Worm (Caenorhabditis elegans): ENCODE measurements around the gene Y39E4B.10.

Gene Y39E4B.10

DNA sequence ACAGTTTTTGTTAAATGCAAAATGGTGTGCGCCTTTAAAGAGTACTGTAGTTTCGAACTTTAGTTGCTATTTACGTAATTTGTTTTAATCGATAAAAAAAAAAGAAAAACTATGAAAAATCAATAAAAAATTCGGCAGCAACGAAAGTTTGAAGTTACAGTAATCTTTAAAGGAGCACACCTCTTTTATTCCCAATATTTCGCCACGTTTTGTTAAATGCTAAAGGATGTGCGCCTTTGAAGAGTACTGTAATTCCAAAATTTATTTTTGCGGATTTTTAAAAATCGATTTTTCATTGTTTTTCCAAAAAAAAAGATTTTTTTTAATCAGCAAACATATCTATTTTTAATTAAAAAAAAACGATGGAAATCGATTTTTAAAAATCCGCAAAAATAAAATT is 21.0 kb upstream of the Y39E4B.10 start:
- no peak for TF ChIP-seq C34F6.9 (tag; optimal IDR thresholded peaks at IDR 0.05)

DNA sequence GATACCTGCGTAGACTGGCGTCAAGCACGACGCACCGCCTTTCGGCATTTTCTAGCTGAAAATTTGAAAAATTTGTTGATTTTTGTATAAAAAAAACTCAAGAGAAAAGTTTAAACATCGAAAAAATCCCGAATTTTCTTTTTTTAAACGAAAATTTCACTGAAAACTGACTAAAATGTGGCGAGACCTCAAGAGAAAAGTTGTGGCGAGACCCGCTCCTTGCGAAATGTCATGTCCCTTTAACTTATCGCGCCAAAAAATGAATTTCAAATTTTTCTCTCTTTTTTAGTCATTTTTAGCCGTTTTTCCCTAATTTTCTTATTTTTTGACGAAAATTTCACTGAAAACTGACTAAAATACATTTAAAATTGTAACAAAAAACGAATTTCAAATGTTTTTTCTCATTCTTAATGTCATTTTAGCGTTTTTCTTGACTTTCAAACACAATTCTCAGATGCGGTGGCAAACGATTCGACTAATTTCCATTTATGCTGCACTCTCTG is 16.9 kb upstream of the Y39E4B.10 start, which contains the start of the genes snpc-1.2 and Y39E4B.5:
TSS of gene snpc-1.2 (minus strand) at position 78 of the 503 bp plus-strand sequence.
TSS of gene Y39E4B.5 (plus strand) at position 453 of the 503 bp plus-strand sequence.
- no peak for TF ChIP-seq zag-1 (tag; optimal IDR thresholded peaks at IDR 0.05)
- no peak for TF ChIP-seq nhr-11 (tag; optimal IDR thresholded peaks at IDR 0.05)
- TF ChIP-seq egl-27 (tag; optimal IDR thresholded peaks at IDR 0.05), result no peak
- no peak for TF ChIP-seq ceh-16 (tag; optimal IDR thresholded peaks at IDR 0.05)
- TF ChIP-seq lsy-2 (tag; optimal IDR thresholded peaks at IDR 0.05), result no peak
- no peak for TF ChIP-seq nhr-21 (tag; optimal IDR thresholded peaks at IDR 0.05)
- TF ChIP-seq lin-39 (tag; optimal IDR thresholded peaks at IDR 0.05), result no peak
- no peak for TF ChIP-seq mab-5 (tag; optimal IDR thresholded peaks at IDR 0.05)
- TF ChIP-seq fos-1 (tag; optimal IDR thresholded peaks at IDR 0.05), result no peak
- TF ChIP-seq crh-2 (tag; optimal IDR thresholded peaks at IDR 0.05), result no peak
- TF ChIP-seq ztf-1 (GFP tag; conservative IDR thresholded peaks at IDR 0.05), result no peak
- no peak for TF ChIP-seq sma-3 (GFP tag; optimal IDR thresholded peaks at IDR 0.05)
- no peak for TF ChIP-seq nhr-77 (tag; optimal IDR thresholded peaks at IDR 0.05)
- TF ChIP-seq aly-2 (tag; optimal IDR thresholded peaks at IDR 0.05), result no peak

DNA sequence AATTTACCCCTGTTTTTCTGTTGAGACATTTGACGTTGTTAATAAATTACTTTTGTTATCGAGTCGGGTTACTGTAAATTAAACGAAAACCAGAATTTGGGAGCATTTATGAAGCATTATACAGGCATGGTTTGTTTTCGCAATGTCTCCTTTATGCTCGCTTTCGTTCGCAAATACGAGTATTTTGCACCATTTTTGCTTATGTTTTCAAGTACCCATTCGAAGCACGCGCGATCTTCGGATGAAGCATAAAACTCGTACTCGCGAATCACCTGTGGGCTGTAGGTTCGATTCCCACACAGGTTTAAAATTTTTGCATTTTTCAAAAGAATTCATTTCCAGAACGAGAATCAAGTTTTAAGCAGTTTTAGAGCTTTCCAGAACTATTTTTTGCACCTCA is 12.2 kb upstream of the Y39E4B.10 start:
- TF ChIP-seq elt-1 (tag; optimal IDR thresholded peaks at IDR 0.05), result no peak
- no peak for TF ChIP-seq nhr-11 (tag; optimal IDR thresholded peaks at IDR 0.05)
- TF ChIP-seq lin-13 (GFP tag; optimal IDR thresholded peaks at IDR 0.05), result no peak

DNA sequence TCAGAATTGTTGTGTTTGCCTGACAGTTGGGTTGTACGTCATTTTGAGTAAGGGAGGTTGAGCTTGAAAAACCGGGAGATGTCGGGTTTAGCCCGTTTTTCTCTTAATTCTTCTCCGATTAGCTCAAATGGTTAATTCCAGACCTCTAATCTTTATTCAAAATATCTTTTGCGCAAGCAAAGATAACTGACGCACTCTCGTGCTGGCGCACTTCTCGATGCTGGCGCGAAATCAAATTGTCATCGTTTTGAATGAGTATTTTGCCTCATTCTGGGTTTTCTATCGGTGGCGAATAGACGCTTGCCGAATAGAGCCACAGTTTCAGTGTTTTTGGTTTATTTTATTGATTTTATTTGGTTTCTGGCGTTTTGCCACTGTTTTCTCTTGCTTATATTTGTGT is 8.0 kb upstream of the Y39E4B.10 start:
- TF ChIP-seq snpc-4 (tag; optimal IDR thresholded peaks at IDR 0.05), result no peak
- TF ChIP-seq mdl-1 (tag; optimal IDR thresholded peaks at IDR 0.05), result no peak
- TF ChIP-seq gmeb-1 (tag; optimal IDR thresholded peaks at IDR 0.05), result peak; percentile 17
- TF ChIP-seq dmd-4 (tag; optimal IDR thresholded peaks at IDR 0.05), result no peak
- TF ChIP-seq unc-55 (GFP tag; optimal IDR thresholded peaks at IDR 0.05), result peak; percentile 2

DNA sequence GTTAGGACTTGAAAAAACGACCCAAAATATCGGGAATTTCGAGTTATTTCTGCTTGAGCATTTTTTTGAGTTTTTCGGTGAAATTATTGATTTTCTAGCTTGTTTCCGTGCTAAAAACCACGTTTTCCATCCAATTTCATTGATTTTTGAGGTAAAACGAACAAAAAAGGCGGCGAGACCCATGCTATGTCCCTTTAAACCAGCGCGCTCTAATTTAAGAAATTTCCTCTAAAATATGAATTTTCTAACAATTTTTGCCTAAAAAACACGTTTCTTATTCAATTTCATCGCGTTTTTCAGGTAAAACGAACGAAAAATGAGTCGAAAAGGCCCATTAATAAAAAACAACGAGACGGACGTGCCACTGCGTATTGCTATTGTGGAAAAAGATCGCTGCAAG is 859 bp upstream of the Y39E4B.10 start, which contains the start of gene abce-1:
TSS of gene abce-1 (plus strand) at position 301 of the 400 bp plus-strand sequence.
- TF ChIP-seq snpc-4 (tag; optimal IDR thresholded peaks at IDR 0.05) (no peak), unc-55 (GFP tag; optimal IDR thresholded peaks at IDR 0.05) (no peak), nhr-77 (tag; optimal IDR thresholded peaks at IDR 0.05) (no peak), nhr-11 (tag; optimal IDR thresholded peaks at IDR 0.05) (no peak), fos-1 (tag; optimal IDR thresholded peaks at IDR 0.05) (no peak), aly-2 (tag; optimal IDR thresholded peaks at IDR 0.05) (no peak), ztf-4 (tag; optimal IDR thresholded peaks at IDR 0.05) (no peak), ceh-82 (tag; optimal IDR thresholded peaks at IDR 0.05) (no peak)

DNA sequence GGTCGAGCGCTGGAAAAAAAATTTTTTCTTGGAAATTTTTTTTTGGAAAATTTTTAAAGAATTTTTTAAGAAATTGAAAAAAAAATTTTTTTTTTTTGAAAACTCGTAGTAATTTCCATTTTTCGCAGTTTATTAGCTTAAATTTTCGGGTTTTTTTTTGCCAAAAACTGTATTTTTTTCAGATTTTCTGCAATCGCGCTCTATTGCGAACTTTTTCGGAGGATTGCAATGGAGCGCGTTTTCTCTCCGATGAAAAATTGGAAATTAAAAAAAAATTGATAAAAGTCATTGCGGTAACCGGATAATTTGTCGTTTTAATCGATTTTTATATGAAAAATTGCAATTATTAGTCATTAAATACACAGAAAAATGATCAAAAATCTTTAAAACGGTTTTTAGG is 893 bp downstream of the Y39E4B.10 start:
- peak; percentile 35 for TF ChIP-seq unc-55 (GFP tag; optimal IDR thresholded peaks at IDR 0.05)
- no peak for TF ChIP-seq R02D3.7 (tag; optimal IDR thresholded peaks at IDR 0.05)
- TF ChIP-seq mab-5 (tag; optimal IDR thresholded peaks at IDR 0.05), result no peak

DNA sequence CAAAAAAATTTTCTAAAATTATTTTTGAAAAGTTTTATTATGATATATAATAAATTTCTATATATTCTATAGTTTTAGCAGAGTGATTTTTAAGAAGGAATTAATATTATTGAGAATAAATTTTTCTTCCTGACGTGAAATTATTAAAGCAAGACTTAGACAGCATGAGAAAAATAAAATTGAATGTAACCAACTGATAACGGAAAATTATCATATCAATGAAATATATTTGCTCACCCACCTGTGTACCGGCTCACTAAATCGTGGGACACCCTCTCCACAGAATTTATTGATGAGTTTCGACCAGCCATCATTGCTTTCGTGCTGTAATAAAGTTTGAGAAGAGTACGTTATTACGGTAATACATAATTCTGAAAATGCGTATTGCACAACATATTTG is 13.4 kb downstream of the Y39E4B.10 start, which contains the start of gene bre-2:
TSS of gene bre-2 (minus strand) at position 326 of the 400 bp plus-strand sequence.
- TF ChIP-seq dmd-4 (tag; optimal IDR thresholded peaks at IDR 0.05) (no peak), nhr-77 (tag; optimal IDR thresholded peaks at IDR 0.05) (no peak), fos-1 (tag; optimal IDR thresholded peaks at IDR 0.05) (peak; percentile 49)

DNA sequence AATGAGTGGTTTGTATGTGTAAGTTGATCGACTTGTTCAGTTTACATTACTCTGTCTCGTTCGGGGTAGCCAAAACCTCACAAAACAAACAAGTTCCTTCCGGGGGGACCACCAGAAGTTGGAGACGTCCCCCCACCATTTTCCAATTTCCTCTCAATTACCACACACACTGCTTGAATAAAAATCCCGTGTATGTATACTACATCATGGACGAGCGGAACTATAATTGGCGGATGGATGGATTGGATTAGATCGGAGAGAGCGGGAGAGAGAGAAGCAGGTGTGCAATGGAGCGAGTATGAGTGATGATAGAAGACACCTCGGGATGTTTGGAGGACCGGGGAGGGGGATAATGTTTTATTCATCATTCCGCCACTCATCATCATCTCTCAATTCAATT is 21.4 kb downstream of the Y39E4B.10 start:
- no peak for TF ChIP-seq nhr-21 (tag; optimal IDR thresholded peaks at IDR 0.05)
- TF ChIP-seq sem-4 (tag; optimal IDR thresholded peaks at IDR 0.05), result no peak
- no peak for TF ChIP-seq nhr-11 (tag; optimal IDR thresholded peaks at IDR 0.05)
- TF ChIP-seq ZK546.5 (tag; optimal IDR thresholded peaks at IDR 0.05), result no peak
- TF ChIP-seq sma-3 (GFP tag; optimal IDR thresholded peaks at IDR 0.05), result no peak
- TF ChIP-seq skn-1 (tag; optimal IDR thresholded peaks at IDR 0.05), result no peak
- no peak for TF ChIP-seq dmd-4 (tag; optimal IDR thresholded peaks at IDR 0.05)
- no peak for TF ChIP-seq ztf-11 (tag; optimal IDR thresholded peaks at IDR 0.05)
- no peak for TF ChIP-seq ceh-16 (tag; optimal IDR thresholded peaks at IDR 0.05)
- TF ChIP-seq nhr-12 (tag; optimal IDR thresholded peaks at IDR 0.05), result no peak
- TF ChIP-seq nhr-23 (tag; optimal IDR thresholded peaks at IDR 0.05), result no peak
- TF ChIP-seq unc-39 (tag; optimal IDR thresholded peaks at IDR 0.05), result no peak
